Worm (Caenorhabditis elegans) whole organism, early embryonic: Measurements from ENCODE around the gene dmsr-8.
A peak's percentile ranks its signal among the peaks of the same experiment; 100 is the strongest.

ENCODE experiments used
- B0310.2 ChIP-seq: sonication (generic microtip); optimal IDR thresholded peaks from 2 replicates; lab custom pipeline; 2016; ENCODE audit warnings: mild to moderate bottlenecking, missing genetic modification characterization, missing compliant biosample characterization
- F13C5.2 ChIP-seq: sonication (generic microtip); optimal IDR thresholded peaks from 2 replicates; lab custom pipeline; 2017; ENCODE audit warnings: mild to moderate bottlenecking, missing genetic modification characterization, inconsistent platforms, missing compliant biosample characterization
- aly-1 ChIP-seq: sonication (generic microtip); optimal IDR thresholded peaks from 2 replicates; lab custom pipeline; 2016; ENCODE audit warnings: missing genetic modification characterization, missing compliant biosample characterization
- ama-1 ChIP-seq: fragments of 150-350 bp; optimal IDR thresholded peaks from 2 replicates; lab custom pipeline; 2014
- ceh-13 ChIP-seq: fragments of 200-800 bp; sonication (Bioruptor generic); optimal IDR thresholded peaks from 2 replicates; lab custom pipeline; 2018; ENCODE audit warnings: mild to moderate bottlenecking, missing genetic modification characterization, missing compliant biosample characterization
- ceh-36 ChIP-seq: sonication (generic microtip); optimal IDR thresholded peaks from 2 replicates; lab custom pipeline; 2016; ENCODE audit warnings: missing genetic modification characterization, inconsistent platforms, missing compliant biosample characterization
- ets-7 ChIP-seq: sonication (generic microtip); optimal IDR thresholded peaks from 2 replicates; lab custom pipeline; 2016; ENCODE audit warnings: missing genotype, missing genetic modification characterization, missing compliant biosample characterization
- flt-1 ChIP-seq: fragments of 200-800 bp; sonication (Bioruptor generic); IDR thresholded peaks from 2 replicates; pipeline ENCODE4 v1.3.6; 2022; ENCODE audit warnings: missing genetic modification characterization, missing compliant biosample characterization
- hmbx-1 ChIP-seq: sonication (generic microtip); optimal IDR thresholded peaks from 2 replicates; lab custom pipeline; 2016; ENCODE audit warnings: mild to moderate bottlenecking, missing genetic modification characterization, missing compliant biosample characterization
- hmg-4 ChIP-seq: fragments of 200-800 bp; sonication (Bioruptor generic); optimal IDR thresholded peaks from 2 replicates; lab custom pipeline; 2018; ENCODE audit warnings: mild to moderate bottlenecking, missing genetic modification characterization, missing compliant biosample characterization
- hnd-1 ChIP-seq: sonication (generic microtip); optimal IDR thresholded peaks from 2 replicates; lab custom pipeline; 2016; ENCODE audit warnings: missing genetic modification characterization, missing compliant biosample characterization
- pes-1 ChIP-seq: fragments of 200-800 bp; sonication (Bioruptor generic); IDR thresholded peaks from 2 replicates; pipeline ENCODE4 v1.3.6; 2022; ENCODE audit warnings: missing genetic modification reagents, missing genetic modification characterization, missing compliant biosample characterization
- scrt-1 ChIP-seq: fragments of 200-800 bp; sonication (Bioruptor generic); IDR thresholded peaks from 2 replicates; pipeline ENCODE4 v1.3.6; 2022; ENCODE audit warnings: missing genetic modification characterization, missing compliant biosample characterization
- sea-1 ChIP-seq: fragments of 200-800 bp; sonication (Bioruptor generic); conservative IDR thresholded peaks from 2 replicates; pipeline ENCODE4 v1.3.6; 2022; ENCODE audit warnings: missing genetic modification characterization, missing compliant biosample characterization
- tbx-11 ChIP-seq: fragments of 200-800 bp; sonication (Bioruptor generic); IDR thresholded peaks from 2 replicates; pipeline ENCODE4 v1.3.6; 2022; ENCODE audit warnings: missing genetic modification characterization, missing compliant biosample characterization
- tbx-37 ChIP-seq: fragments of 200-800 bp; sonication (Bioruptor generic); conservative IDR thresholded peaks from 2 replicates; pipeline ENCODE4 v1.3.6; 2022; ENCODE audit warnings: missing genetic modification reagents, missing genetic modification characterization, missing compliant biosample characterization
- tra-4 ChIP-seq: sonication (generic microtip); optimal IDR thresholded peaks from 2 replicates; lab custom pipeline; 2017; ENCODE audit warnings: missing genetic modification characterization, missing compliant biosample characterization

dmsr-8 gene

DNA sequence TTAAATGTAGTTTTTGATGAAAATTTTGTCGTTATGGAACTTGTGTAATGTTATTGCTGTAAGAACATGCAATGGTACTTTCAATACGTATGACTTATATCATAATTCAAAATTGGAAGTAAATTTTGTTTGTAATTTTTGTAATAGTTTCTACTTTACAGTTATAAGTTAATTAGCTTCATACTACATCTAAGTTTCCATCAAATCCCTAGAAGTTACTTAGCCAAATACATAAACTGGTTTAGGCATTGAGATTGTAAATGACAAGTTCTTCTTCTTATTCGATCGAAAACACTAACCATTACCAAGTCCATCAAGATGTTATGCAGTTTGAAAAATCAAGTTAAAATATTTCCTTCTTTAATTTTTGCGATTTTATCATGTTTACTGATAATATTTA is 35.5 kb upstream of the dmsr-8 start, which contains the start of gene F32G8.2:
Gene F32G8.2, plus strand, starts transcription at position 301 of the 400 bp plus-strand sequence.
- TF ChIP-seq pes-1 (GFP tag; lab: Robert Waterston, UW), result no peak
- no peak for TF ChIP-seq ama-1 (lab: Kevin White, UChicago)
- TF ChIP-seq aly-1 (tag; lab: Kevin White, UChicago), result no peak
- TF ChIP-seq sea-1 (GFP tag; lab: Robert Waterston, UW), result no peak
- TF ChIP-seq tbx-37, result no peak
- TF ChIP-seq tbx-11, result no peak
- TF ChIP-seq flt-1 (GFP tag; lab: Robert Waterston, UW), result no peak
- no peak for TF ChIP-seq scrt-1 (GFP tag; lab: Robert Waterston, UW)
- TF ChIP-seq ceh-13 (GFP tag; lab: Kevin White, UChicago), result no peak
- no peak for TF ChIP-seq F13C5.2 (tag; lab: Kevin White, UChicago)
- no peak for TF ChIP-seq tra-4 (tag; lab: Kevin White, UChicago)
- TF ChIP-seq hnd-1 (tag; lab: Kevin White, UChicago), result no peak
- TF ChIP-seq hmbx-1 (tag; lab: Kevin White, UChicago), result no peak
- no peak for TF ChIP-seq hmg-4
- no peak for TF ChIP-seq B0310.2 (tag; lab: Kevin White, UChicago)
- TF ChIP-seq ets-7, result no peak

DNA sequence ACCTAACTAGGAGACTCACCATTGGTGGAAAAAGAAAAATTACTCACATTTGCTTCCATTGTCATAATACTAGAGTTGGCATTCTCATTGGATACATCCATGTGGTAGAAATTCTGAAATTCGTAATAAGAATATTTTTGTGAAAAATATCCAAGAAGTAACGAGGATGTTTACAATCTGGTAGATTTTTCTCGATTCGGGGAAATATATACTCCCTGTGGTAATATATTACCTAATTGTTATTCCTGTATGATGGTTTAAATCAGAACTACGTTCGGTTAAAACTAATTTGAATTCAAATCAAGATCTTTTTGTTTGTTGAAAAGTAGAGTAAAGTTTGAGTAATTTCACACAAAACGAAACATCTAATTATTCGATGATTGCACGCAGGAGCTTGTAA is 34.8 kb upstream of the dmsr-8 start, which contains the start of gene srd-34:
Gene srd-34, minus strand, starts transcription at position 101 of the 400 bp plus-strand sequence.
- TF ChIP-seq sea-1 (GFP tag; lab: Robert Waterston, UW), result no peak
- no peak for TF ChIP-seq hmg-4

DNA sequence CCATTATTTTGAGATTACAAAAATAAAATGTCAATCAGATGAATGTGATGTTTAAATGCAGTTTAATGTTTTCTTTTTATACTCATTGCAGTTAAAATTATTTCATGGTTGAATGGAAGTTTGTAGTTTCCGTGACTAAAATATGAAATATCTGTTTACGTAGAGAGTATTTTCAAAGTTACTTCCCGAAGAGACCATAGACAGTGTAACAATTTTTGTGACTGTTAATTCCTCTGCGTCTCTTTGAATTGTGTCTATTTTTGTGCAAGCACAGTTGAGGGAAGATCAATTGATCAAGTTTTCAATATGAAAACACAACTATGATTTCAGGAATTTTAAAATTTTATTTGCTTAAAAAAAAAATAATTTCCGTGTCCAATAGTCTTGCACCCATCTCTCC is 32.6 kb upstream of the dmsr-8 start, which contains the start of gene F25D1.5:
Gene F25D1.5, minus strand, starts transcription at position 35 of the 400 bp plus-strand sequence.
- no peak for TF ChIP-seq tbx-37
- TF ChIP-seq hmg-4, result no peak
- no peak for TF ChIP-seq ets-7
- no peak for TF ChIP-seq hmbx-1 (tag; lab: Kevin White, UChicago)
- no peak for TF ChIP-seq sea-1 (GFP tag; lab: Robert Waterston, UW)
- TF ChIP-seq pes-1 (GFP tag; lab: Robert Waterston, UW), result no peak
- TF ChIP-seq ceh-36 (tag; lab: Kevin White, UChicago), result no peak
- TF ChIP-seq scrt-1 (GFP tag; lab: Robert Waterston, UW), result no peak
- TF ChIP-seq flt-1 (GFP tag; lab: Robert Waterston, UW), result no peak
- TF ChIP-seq ceh-13 (GFP tag; lab: Kevin White, UChicago), result no peak
- TF ChIP-seq aly-1 (tag; lab: Kevin White, UChicago), result no peak
- no peak for TF ChIP-seq F13C5.2 (tag; lab: Kevin White, UChicago)
- no peak for TF ChIP-seq tra-4 (tag; lab: Kevin White, UChicago)

DNA sequence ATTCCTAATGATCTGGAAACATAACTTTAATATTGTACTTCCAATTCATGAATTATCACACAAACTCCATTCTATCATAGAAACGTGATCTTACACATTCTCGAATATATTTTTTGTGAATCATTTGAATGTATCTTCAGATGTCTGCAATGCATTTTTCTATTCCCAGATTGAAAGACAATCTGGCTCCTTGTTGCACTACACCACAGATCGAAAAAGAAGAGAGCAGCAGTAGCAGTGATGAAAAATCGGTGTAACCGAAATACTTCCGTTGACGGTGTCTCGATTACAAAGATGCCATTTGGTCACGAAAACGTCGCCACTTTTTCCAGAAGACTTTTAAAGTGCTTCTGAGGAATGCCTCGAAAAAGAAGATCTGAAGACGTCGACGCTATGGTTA is 25.9 kb upstream of the dmsr-8 start, which contains the start of gene degt-1:
Gene degt-1, plus strand, starts transcription at position 301 of the 400 bp plus-strand sequence.
- TF ChIP-seq hmbx-1 (tag; lab: Kevin White, UChicago) (no peak), scrt-1 (GFP tag; lab: Robert Waterston, UW) (no peak), tbx-11 (no peak), hmg-4 (no peak), F13C5.2 (tag; lab: Kevin White, UChicago) (no peak), ceh-36 (tag; lab: Kevin White, UChicago) (no peak), ceh-13 (GFP tag; lab: Kevin White, UChicago) (no peak), pes-1 (GFP tag; lab: Robert Waterston, UW) (no peak), flt-1 (GFP tag; lab: Robert Waterston, UW) (no peak), ets-7 (no peak), tbx-37 (no peak), hnd-1 (tag; lab: Kevin White, UChicago) (no peak), sea-1 (GFP tag; lab: Robert Waterston, UW) (no peak), tra-4 (tag; lab: Kevin White, UChicago) (no peak), ama-1 (lab: Kevin White, UChicago) (no peak), aly-1 (tag; lab: Kevin White, UChicago) (no peak), B0310.2 (tag; lab: Kevin White, UChicago) (no peak)

DNA sequence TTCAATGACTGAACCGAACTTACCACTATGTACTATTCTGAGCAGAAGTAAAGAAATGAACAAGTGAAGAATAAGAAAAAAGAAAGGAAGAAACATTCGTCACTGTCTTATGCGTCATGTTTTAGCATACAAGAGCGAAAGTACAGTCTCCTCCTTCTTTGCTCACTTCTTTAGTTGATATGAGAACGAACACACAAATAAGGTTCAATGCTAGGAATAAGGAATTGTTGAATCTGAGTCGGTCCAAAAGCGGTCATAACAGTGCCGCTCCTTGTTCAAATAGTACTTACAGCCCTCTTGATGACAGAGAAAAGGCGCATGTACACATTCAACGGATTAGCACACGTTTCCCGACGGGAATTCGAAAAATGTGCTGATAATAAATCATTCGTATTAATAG is 24.9 kb upstream of the dmsr-8 start, which contains the start of gene F25D1.8:
Gene F25D1.8, plus strand, starts transcription at position 301 of the 400 bp plus-strand sequence.
- no peak for TF ChIP-seq hmg-4

DNA sequence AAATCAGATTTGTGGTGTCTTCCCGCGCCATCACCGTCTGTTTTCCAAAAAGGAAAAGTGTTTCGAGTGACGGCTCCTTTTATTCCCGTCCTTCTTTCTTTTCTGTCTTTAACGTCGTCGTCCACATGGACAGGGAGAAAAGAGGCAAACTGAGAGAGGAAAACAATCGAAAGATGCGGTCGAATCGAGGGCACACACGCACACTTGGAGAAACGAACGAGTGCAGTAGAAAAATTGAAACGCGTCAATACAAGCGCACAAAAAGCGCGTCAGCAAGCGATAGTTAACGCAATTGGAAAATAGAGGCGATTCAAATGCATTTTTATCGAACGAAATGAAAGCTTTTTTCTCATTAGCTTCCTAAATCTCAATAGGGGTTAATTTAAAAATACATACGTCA is 22.6 kb upstream of the dmsr-8 start:
- TF ChIP-seq hmg-4 (peak; percentile 50), F13C5.2 (tag; lab: Kevin White, UChicago) (peak; percentile 11), pes-1 (GFP tag; lab: Robert Waterston, UW) (no peak)

DNA sequence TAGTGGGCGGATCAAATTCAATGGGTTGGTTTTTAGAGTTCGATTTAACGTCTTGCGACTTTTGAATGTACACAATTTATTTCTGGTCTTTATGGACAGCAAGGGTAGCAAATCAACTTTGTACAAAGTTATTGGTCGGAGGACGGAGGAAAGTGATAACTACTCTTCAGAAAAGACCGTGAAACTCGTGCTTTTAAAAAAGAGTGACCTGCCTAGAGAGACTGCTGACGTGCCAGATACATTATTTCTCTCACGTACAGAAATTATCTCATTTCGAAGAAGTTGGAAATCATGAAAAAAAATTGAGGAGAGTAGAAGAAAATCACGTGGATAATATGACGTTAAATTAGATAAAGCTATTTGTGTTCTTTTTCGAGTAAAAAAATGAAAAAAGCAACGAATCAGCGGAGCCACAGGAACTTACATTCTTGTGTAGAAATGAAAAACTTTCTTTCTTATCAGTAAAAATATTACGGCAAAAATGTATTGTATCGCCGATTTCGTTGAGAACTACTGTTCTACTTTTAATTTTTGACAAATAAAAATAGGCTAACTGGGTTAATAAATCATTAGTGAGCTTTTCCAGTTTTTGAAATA is 22.0 kb upstream of the dmsr-8 start, which contains the start of gene ppm-1.A:
Gene ppm-1.A, minus strand, starts transcription at position 294 of the 597 bp plus-strand sequence.
- TF ChIP-seq ets-7 (no peak), sea-1 (GFP tag; lab: Robert Waterston, UW) (no peak), flt-1 (GFP tag; lab: Robert Waterston, UW) (no peak), hmg-4 (no peak), tbx-37 (no peak), B0310.2 (tag; lab: Kevin White, UChicago) (no peak), F13C5.2 (tag; lab: Kevin White, UChicago) (no peak), pes-1 (GFP tag; lab: Robert Waterston, UW) (no peak), ceh-13 (GFP tag; lab: Kevin White, UChicago) (no peak), scrt-1 (GFP tag; lab: Robert Waterston, UW) (no peak), ceh-36 (tag; lab: Kevin White, UChicago) (no peak), hnd-1 (tag; lab: Kevin White, UChicago) (no peak), tbx-11 (no peak), hmbx-1 (tag; lab: Kevin White, UChicago) (no peak), ama-1 (lab: Kevin White, UChicago) (no peak), aly-1 (tag; lab: Kevin White, UChicago) (no peak)
